Worm (Caenorhabditis elegans) whole organism, early embryonic: ENCODE data around the gene K02H11.4.

Experiments
- B0310.2 ChIP-seq: sonication (generic microtip); optimal IDR thresholded peaks from 2 replicates; lab custom pipeline; 2016; ENCODE audit warnings: mild to moderate bottlenecking, missing genetic modification characterization, missing compliant biosample characterization
- ama-1 ChIP-seq: fragments of 150-350 bp; optimal IDR thresholded peaks from 2 replicates; lab custom pipeline; 2014
- ets-7 ChIP-seq: sonication (generic microtip); optimal IDR thresholded peaks from 2 replicates; lab custom pipeline; 2016; ENCODE audit warnings: missing genotype, missing genetic modification characterization, missing compliant biosample characterization
- flt-1 ChIP-seq: fragments of 200-800 bp; sonication (Bioruptor generic); IDR thresholded peaks from 2 replicates; pipeline ENCODE4 v1.3.6; 2022; ENCODE audit warnings: missing genetic modification characterization, missing compliant biosample characterization
- hmbx-1 ChIP-seq: sonication (generic microtip); optimal IDR thresholded peaks from 2 replicates; lab custom pipeline; 2016; ENCODE audit warnings: mild to moderate bottlenecking, missing genetic modification characterization, missing compliant biosample characterization
- hmg-4 ChIP-seq: fragments of 200-800 bp; sonication (Bioruptor generic); optimal IDR thresholded peaks from 2 replicates; lab custom pipeline; 2018; ENCODE audit warnings: mild to moderate bottlenecking, missing genetic modification characterization, missing compliant biosample characterization
- scrt-1 ChIP-seq: fragments of 200-800 bp; sonication (Bioruptor generic); IDR thresholded peaks from 2 replicates; pipeline ENCODE4 v1.3.6; 2022; ENCODE audit warnings: missing genetic modification characterization, missing compliant biosample characterization
- tbx-11 ChIP-seq: fragments of 200-800 bp; sonication (Bioruptor generic); IDR thresholded peaks from 2 replicates; pipeline ENCODE4 v1.3.6; 2022; ENCODE audit warnings: missing genetic modification characterization, missing compliant biosample characterization
- tra-4 ChIP-seq: sonication (generic microtip); optimal IDR thresholded peaks from 2 replicates; lab custom pipeline; 2017; ENCODE audit warnings: missing genetic modification characterization, missing compliant biosample characterization

ce11 chrV:1527985-1528384 lies 3.1 kb downstream of the K02H11.4 start, which contains the start of gene str-236:
- no peak for TF ChIP-seq tra-4
- TF ChIP-seq ama-1 (lab: Kevin White, UChicago): no peak
- no peak for TF ChIP-seq hmg-4 (GFP tag; lab: Kevin White, UChicago)
- TF ChIP-seq flt-1 (GFP tag; lab: Robert Waterston, UW): no peak
- TF ChIP-seq tbx-11: no peak
- no peak for TF ChIP-seq hmbx-1 (tag; lab: Kevin White, UChicago)
- TF ChIP-seq ets-7 (tag; lab: Kevin White, UChicago): no peak
- TF ChIP-seq scrt-1 (GFP tag; lab: Robert Waterston, UW): no peak
- no peak for TF ChIP-seq B0310.2 (tag; lab: Kevin White, UChicago)
